Fruit fly (Drosophila melanogaster): ENCODE measurements around the gene Cyp40.
A peak's percentile ranks its signal among the peaks of the same experiment; 100 is the strongest.

The Cyp40 gene

DNA sequence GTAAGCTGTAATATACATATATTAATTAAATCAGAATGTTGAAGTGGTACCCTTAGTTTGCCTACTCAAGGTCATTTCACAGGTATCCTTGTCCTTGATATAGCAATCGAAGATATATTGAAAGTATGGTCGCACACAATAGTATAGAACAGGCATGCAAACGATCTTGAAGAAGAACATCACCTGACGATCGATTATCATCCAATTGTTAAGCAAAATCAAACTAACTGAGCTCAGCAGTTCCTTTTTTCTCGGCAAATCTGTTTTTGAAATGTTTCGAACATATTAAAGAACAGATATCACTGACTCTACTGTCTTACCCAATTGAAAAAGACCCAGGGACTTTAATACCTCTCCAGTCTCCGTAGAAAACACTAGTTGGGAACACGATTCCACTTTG, at the start of gene Cyp40:
Gene Cyp40, plus strand, starts transcription at position 301 of the 400 bp plus-strand sequence.
- TF ChIP-seq CG14711 (tag; optimal IDR thresholded peaks at IDR 0.05) = no peak
- no peak for TF ChIP-seq CG7101 (tag; optimal IDR thresholded peaks at IDR 0.05)
- no peak for TF ChIP-seq ovo (GFP tag; optimal IDR thresholded peaks at IDR 0.05)
- no peak for TF ChIP-seq cnc (optimal IDR thresholded peaks at IDR 0.05)
- no peak for TF ChIP-seq bab1 (GFP tag; optimal IDR thresholded peaks at IDR 0.05)
- TF ChIP-seq CG1620 (GFP tag; optimal IDR thresholded peaks at IDR 0.05) = no peak

DNA sequence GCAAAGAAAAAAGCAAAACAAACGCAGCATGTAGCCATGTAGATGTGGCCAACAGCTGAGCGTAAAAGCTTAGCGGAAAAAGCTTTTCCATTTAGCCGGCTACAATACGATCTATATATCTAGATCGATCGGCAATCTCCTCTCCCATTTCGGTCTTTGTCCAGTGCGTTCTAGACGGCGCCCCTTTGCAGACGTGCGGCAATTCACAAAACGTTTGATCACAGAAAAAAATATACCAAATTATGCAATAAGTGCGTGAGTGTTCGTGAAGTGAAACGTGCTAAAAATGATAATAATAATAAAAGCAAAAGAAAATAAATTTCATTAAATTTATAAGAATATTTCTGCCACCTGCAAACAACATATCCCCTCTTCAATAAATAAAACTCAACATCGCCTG, 45.1 kb upstream of the Cyp40 start:
- TF ChIP-seq Hr96 (GFP tag; optimal IDR thresholded peaks at IDR 0.05) (no peak), CG5204 (GFP tag; optimal IDR thresholded peaks at IDR 0.05) (no peak), tj (GFP tag; optimal IDR thresholded peaks at IDR 0.05) (no peak), Crg-1 (GFP tag; optimal IDR thresholded peaks at IDR 0.05) (no peak)

DNA sequence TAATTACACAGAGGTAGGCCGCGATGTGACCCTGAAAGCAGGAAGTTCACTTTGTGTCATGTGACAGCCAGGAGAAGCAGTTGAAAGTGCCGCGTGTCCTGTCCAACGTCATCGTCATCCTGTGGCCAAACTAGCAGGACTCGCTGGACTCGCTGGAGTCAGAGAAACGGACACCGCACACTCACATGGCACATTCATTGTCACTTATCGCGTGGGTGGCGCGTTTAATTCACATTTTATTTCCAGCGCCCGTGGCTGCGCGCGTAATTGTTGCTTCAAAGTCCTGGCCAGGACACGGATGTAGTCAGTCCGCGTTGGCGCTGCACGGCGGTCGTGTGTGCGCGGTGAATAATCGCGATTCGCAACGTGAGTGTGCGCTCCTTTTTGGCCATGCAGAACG, 31.0 kb upstream of the Cyp40 start, which contains the start of gene Tmc:
Gene Tmc, plus strand, starts transcription at position 301 of the 400 bp plus-strand sequence.
- TF ChIP-seq CG33017 (tag; optimal IDR thresholded peaks at IDR 0.05) = no peak
- no peak for TF ChIP-seq cic (GFP tag; optimal IDR thresholded peaks at IDR 0.05)
- no peak for TF ChIP-seq pad (GFP tag; optimal IDR thresholded peaks at IDR 0.05)
- no peak for TF ChIP-seq tj (GFP tag; optimal IDR thresholded peaks at IDR 0.05)
- no peak for TF ChIP-seq CG11617 (GFP tag; optimal IDR thresholded peaks at IDR 0.05)
- no peak for TF ChIP-seq CG14711 (tag; optimal IDR thresholded peaks at IDR 0.05)

DNA sequence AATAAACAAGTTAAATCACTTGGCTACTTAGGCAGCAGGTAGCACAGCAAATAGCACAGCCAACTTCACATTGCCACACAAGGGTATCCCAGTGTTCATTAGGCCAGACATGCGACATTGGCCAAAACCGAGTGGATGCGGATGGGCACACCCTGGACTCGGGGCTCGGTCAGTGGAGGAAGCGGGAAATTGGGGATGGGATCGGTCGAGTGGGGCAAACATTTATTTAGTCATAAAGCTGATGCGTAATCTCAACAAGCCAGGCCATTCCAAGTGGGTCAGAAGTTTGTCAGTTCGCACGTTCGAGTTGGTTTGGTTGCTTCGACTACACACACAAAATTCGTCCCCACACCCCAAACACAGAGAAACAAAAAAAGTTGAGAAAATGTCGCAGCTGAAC, 29.8 kb upstream of the Cyp40 start, which contains the start of gene CG3222:
Gene CG3222, plus strand, starts transcription at position 301 of the 400 bp plus-strand sequence.
- TF ChIP-seq Crg-1 (GFP tag; optimal IDR thresholded peaks at IDR 0.05) (no peak), tj (GFP tag; optimal IDR thresholded peaks at IDR 0.05) (no peak), toe (GFP tag; optimal IDR thresholded peaks at IDR 0.05) (no peak), Mnt (GFP tag; optimal IDR thresholded peaks at IDR 0.05) (no peak), ovo (GFP tag; optimal IDR thresholded peaks at IDR 0.05) (no peak), CG12768 (GFP tag; optimal IDR thresholded peaks at IDR 0.05) (no peak), cnc (optimal IDR thresholded peaks at IDR 0.05) (no peak), CG1620 (GFP tag; optimal IDR thresholded peaks at IDR 0.05) (no peak)

DNA sequence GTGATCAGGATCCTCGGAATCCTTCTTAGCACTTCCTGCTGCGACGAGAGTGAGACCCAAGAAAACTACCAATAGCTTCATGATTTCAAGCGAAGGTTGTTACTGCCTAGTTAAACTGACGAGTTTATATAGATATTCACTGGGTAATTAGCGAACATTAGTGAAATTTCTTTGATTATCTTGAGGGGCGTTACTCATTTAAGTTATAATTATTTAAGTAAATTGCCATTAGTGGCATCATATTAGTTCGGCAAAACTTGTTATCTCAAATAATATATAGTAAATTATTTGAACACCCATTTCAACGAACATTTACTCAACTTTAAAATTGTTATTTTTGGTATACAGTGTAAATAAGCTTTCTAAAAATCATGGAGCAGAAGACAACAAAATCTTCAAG, 27.3 kb upstream of the Cyp40 start, which contains the start of the genes CG3088 and CG3306:
Gene CG3088, minus strand, starts transcription at position 101 of the 400 bp plus-strand sequence.
Gene CG3306, plus strand, starts transcription at position 299 of the 400 bp plus-strand sequence.
- TF ChIP-seq CG33017 (tag; optimal IDR thresholded peaks at IDR 0.05) = no peak
- no peak for TF ChIP-seq Mnt (GFP tag; optimal IDR thresholded peaks at IDR 0.05)
- TF ChIP-seq Crg-1 (GFP tag; optimal IDR thresholded peaks at IDR 0.05) = no peak
- TF ChIP-seq ovo (GFP tag; optimal IDR thresholded peaks at IDR 0.05) = no peak
- no peak for TF ChIP-seq CG12768 (GFP tag; optimal IDR thresholded peaks at IDR 0.05)
- TF ChIP-seq cnc (optimal IDR thresholded peaks at IDR 0.05) = no peak
- TF ChIP-seq CG14711 (tag; optimal IDR thresholded peaks at IDR 0.05) = no peak
- no peak for TF ChIP-seq Hr96 (GFP tag; optimal IDR thresholded peaks at IDR 0.05)
- TF ChIP-seq CG5204 (GFP tag; optimal IDR thresholded peaks at IDR 0.05) = no peak
- TF ChIP-seq pad (GFP tag; optimal IDR thresholded peaks at IDR 0.05) = no peak
- TF ChIP-seq CG7045 (GFP tag; optimal IDR thresholded peaks at IDR 0.05) = no peak
- no peak for TF ChIP-seq kay (GFP tag; ENCODE audit: borderline replicate concordance)
- no peak for TF ChIP-seq bab1 (GFP tag; optimal IDR thresholded peaks at IDR 0.05)
- TF ChIP-seq CG7101 (tag; optimal IDR thresholded peaks at IDR 0.05) = no peak
- no peak for TF ChIP-seq Clk (GFP tag; optimal IDR thresholded peaks at IDR 0.05)
- no peak for TF ChIP-seq CG11617 (GFP tag; optimal IDR thresholded peaks at IDR 0.05)
- no peak for TF ChIP-seq tj (GFP tag; optimal IDR thresholded peaks at IDR 0.05)
- no peak for TF ChIP-seq cic (GFP tag; optimal IDR thresholded peaks at IDR 0.05)
- no peak for TF ChIP-seq CG1620 (GFP tag; optimal IDR thresholded peaks at IDR 0.05)
- no peak for TF ChIP-seq toe (GFP tag; optimal IDR thresholded peaks at IDR 0.05)

DNA sequence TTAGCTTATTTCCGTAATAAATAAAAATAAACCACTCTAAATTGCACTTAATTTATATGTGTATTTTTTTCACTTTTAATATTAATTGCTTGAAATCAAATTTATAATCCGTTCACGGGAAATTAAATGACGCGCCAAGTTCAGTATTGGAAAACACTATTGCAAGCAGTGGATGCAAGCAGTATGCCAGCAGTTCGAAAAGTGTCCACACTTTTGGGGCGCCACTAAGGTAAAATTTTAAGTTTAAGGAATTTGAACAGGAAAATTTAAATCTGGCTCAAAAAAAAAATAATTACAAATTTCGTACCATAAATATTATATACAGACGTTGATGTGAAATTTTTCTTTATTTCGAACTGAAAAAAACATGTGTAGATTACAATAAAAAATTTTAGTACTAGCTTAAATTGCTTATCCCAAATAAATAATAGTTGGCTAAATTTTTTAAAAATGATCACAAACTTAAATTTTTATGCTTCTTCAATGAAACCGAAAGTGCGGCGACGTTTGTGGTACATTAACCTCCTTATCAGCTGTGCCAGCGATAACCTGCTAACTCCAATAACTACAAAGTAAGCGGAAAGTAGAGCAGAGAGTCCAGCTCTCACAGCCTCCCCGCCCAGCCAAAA, 14.4 kb upstream of the Cyp40 start:
- no peak for TF ChIP-seq CG1620 (GFP tag; optimal IDR thresholded peaks at IDR 0.05)
- peak; percentile 35 for TF ChIP-seq pad (GFP tag; optimal IDR thresholded peaks at IDR 0.05)
- peak; percentile 28 for TF ChIP-seq CG7101 (tag; optimal IDR thresholded peaks at IDR 0.05)
- TF ChIP-seq CG7045 (GFP tag; optimal IDR thresholded peaks at IDR 0.05) = no peak
- TF ChIP-seq toe (GFP tag; optimal IDR thresholded peaks at IDR 0.05) = peak; percentile 35
- TF ChIP-seq CG12768 (GFP tag; optimal IDR thresholded peaks at IDR 0.05) = no peak
- no peak for TF ChIP-seq Mnt (GFP tag; optimal IDR thresholded peaks at IDR 0.05)
- TF ChIP-seq tj (GFP tag; optimal IDR thresholded peaks at IDR 0.05) = no peak
- no peak for TF ChIP-seq Hr96 (GFP tag; optimal IDR thresholded peaks at IDR 0.05)
- TF ChIP-seq CG5204 (GFP tag; optimal IDR thresholded peaks at IDR 0.05) = no peak
- TF ChIP-seq Crg-1 (GFP tag; optimal IDR thresholded peaks at IDR 0.05) = no peak
- no peak for TF ChIP-seq CG14711 (tag; optimal IDR thresholded peaks at IDR 0.05)
- peak; percentile 15 for TF ChIP-seq bab1 (GFP tag; optimal IDR thresholded peaks at IDR 0.05)
- no peak for TF ChIP-seq Clk (GFP tag; optimal IDR thresholded peaks at IDR 0.05)
- TF ChIP-seq kay (GFP tag; ENCODE audit: borderline replicate concordance) = no peak
- TF ChIP-seq cnc (optimal IDR thresholded peaks at IDR 0.05) = no peak
- no peak for TF ChIP-seq cic (GFP tag; optimal IDR thresholded peaks at IDR 0.05)
- TF ChIP-seq CG11617 (GFP tag; optimal IDR thresholded peaks at IDR 0.05) = no peak
- TF ChIP-seq CG33017 (tag; optimal IDR thresholded peaks at IDR 0.05) = no peak
- no peak for TF ChIP-seq ovo (GFP tag; optimal IDR thresholded peaks at IDR 0.05)

Measured in whole organism, adult.